Worm (Caenorhabditis elegans) whole organism, late embryonic: ENCODE results near the gene Y116A8C.29.

Experiments
- C08G9.2 ChIP-seq: sonication (generic microtip); optimal IDR thresholded peaks from 2 replicates; lab custom pipeline; 2016; ENCODE audit warnings: mild to moderate bottlenecking, missing genetic modification characterization, moderate library complexity, missing compliant biosample characterization
- F13H6.1 ChIP-seq: sonication (generic microtip); optimal IDR thresholded peaks from 2 replicates; lab custom pipeline; 2016; ENCODE audit warnings: missing genetic modification characterization, missing compliant biosample characterization
- T23F11.4 ChIP-seq: fragments of 200-800 bp; sonication (Bioruptor generic); optimal IDR thresholded peaks from 2 replicates; lab custom pipeline; 2018; ENCODE audit warnings: mild to moderate bottlenecking, missing genetic modification characterization, missing compliant biosample characterization
- Y22D7AL.16 ChIP-seq: sonication (generic microtip); optimal IDR thresholded peaks from 2 replicates; lab custom pipeline; 2016; ENCODE audit warnings: missing genetic modification characterization, missing compliant biosample characterization
- ahr-1 ChIP-seq: sonication (generic microtip); optimal IDR thresholded peaks from 2 replicates; lab custom pipeline; 2016; ENCODE audit warnings: missing genetic modification characterization, missing compliant biosample characterization
- ama-1 ChIP-seq: fragments of 150-350 bp; optimal IDR thresholded peaks from 2 replicates; lab custom pipeline; 2014
- ceh-14 ChIP-seq: sonication (generic microtip); optimal IDR thresholded peaks from 2 replicates; lab custom pipeline; 2016; ENCODE audit warnings: missing genotype, missing genetic modification characterization, missing compliant biosample characterization
- ceh-18 ChIP-seq: sonication (generic microtip); optimal IDR thresholded peaks from 2 replicates; lab custom pipeline; 2016; ENCODE audit warnings: missing genetic modification characterization, missing compliant biosample characterization
- ceh-2 ChIP-seq: sonication (generic microtip); optimal IDR thresholded peaks from 2 replicates; lab custom pipeline; 2016; ENCODE audit warnings: missing genotype, missing genetic modification characterization, missing compliant biosample characterization
- ceh-22 ChIP-seq: sonication (generic microtip); optimal IDR thresholded peaks from 2 replicates; lab custom pipeline; 2017; ENCODE audit warnings: missing biosample characterization, missing genetic modification characterization
- ceh-24 ChIP-seq: sonication (generic microtip); optimal IDR thresholded peaks from 2 replicates; lab custom pipeline; 2016; ENCODE audit warnings: mild to moderate bottlenecking, missing genetic modification characterization, missing compliant biosample characterization
- ceh-31 ChIP-seq: sonication (generic microtip); optimal IDR thresholded peaks from 2 replicates; lab custom pipeline; 2016; ENCODE audit warnings: missing genetic modification characterization, missing compliant biosample characterization
- ceh-34 ChIP-seq: sonication (generic microtip); optimal IDR thresholded peaks from 2 replicates; lab custom pipeline; 2016; ENCODE audit warnings: mild to moderate bottlenecking, missing genetic modification characterization, missing compliant biosample characterization
- ceh-45 ChIP-seq: fragments of 200-800 bp; sonication (Bioruptor generic); IDR thresholded peaks from 2 replicates; pipeline ENCODE4 v1.3.6; 2022; ENCODE audit warnings: missing genetic modification reagents, missing genetic modification characterization, missing compliant biosample characterization
- ceh-48 ChIP-seq: sonication (generic microtip); optimal IDR thresholded peaks from 2 replicates; lab custom pipeline; 2016; ENCODE audit warnings: missing genetic modification characterization, inconsistent platforms, missing compliant biosample characterization
- ceh-6 ChIP-seq: fragments of 200-800 bp; sonication (Bioruptor generic); optimal IDR thresholded peaks from 2 replicates; lab custom pipeline; 2018; ENCODE audit warnings: mild to moderate bottlenecking, missing genetic modification characterization, missing compliant biosample characterization
- ceh-9 ChIP-seq: sonication (generic microtip); optimal IDR thresholded peaks from 2 replicates; lab custom pipeline; 2016; ENCODE audit warnings: mild to moderate bottlenecking, missing genetic modification characterization, inconsistent platforms, missing compliant biosample characterization
- che-1 ChIP-seq: sonication (generic microtip); optimal IDR thresholded peaks from 2 replicates; lab custom pipeline; 2016; ENCODE audit warnings: mild to moderate bottlenecking, missing genetic modification characterization, missing compliant biosample characterization
- dmd-4 ChIP-seq: sonication (generic microtip); optimal IDR thresholded peaks from 2 replicates; lab custom pipeline; 2016; ENCODE audit warnings: borderline replicate concordance, missing genetic modification characterization, missing compliant biosample characterization
- dve-1 ChIP-seq: sonication (generic microtip); optimal IDR thresholded peaks from 2 replicates; lab custom pipeline; 2017; ENCODE audit warnings: antibody characterized with exemption, mild to moderate bottlenecking, missing genetic modification characterization, missing compliant biosample characterization
- elt-4 ChIP-seq: sonication (generic microtip); optimal IDR thresholded peaks from 2 replicates; lab custom pipeline; 2016; ENCODE audit warnings: missing genetic modification characterization, missing compliant biosample characterization
- ets-4 ChIP-seq: sonication (generic microtip); optimal IDR thresholded peaks from 2 replicates; lab custom pipeline; 2016; ENCODE audit warnings: missing genetic modification characterization, missing compliant biosample characterization
- eyg-1 ChIP-seq: sonication (generic microtip); optimal IDR thresholded peaks from 2 replicates; lab custom pipeline; 2016; ENCODE audit warnings: missing genotype, missing genetic modification characterization, missing compliant biosample characterization
- fax-1 ChIP-seq: sonication (generic microtip); optimal IDR thresholded peaks from 2 replicates; lab custom pipeline; 2016; ENCODE audit warnings: missing genotype, missing genetic modification characterization, missing compliant biosample characterization
- fkh-10 ChIP-seq: fragments of 150-350 bp; optimal IDR thresholded peaks from 2 replicates; lab custom pipeline; 2014; ENCODE audit warnings: missing biosample characterization, missing genetic modification reagents, missing genetic modification characterization
- gmeb-2 ChIP-seq: sonication (generic microtip); optimal IDR thresholded peaks from 2 replicates; lab custom pipeline; 2016; ENCODE audit warnings: missing genetic modification characterization, inconsistent platforms, missing compliant biosample characterization
- hlh-30 ChIP-seq: sonication (generic microtip); optimal IDR thresholded peaks from 2 replicates; lab custom pipeline; 2017; ENCODE audit warnings: antibody characterized with exemption, missing genetic modification characterization, missing compliant biosample characterization; ENCODE audit not compliant: insufficient read depth
- hlh-6 ChIP-seq: sonication (generic microtip); optimal IDR thresholded peaks from 2 replicates; lab custom pipeline; 2016; ENCODE audit warnings: missing genotype, missing genetic modification characterization, missing compliant biosample characterization
- hlh-8 ChIP-seq: sonication (generic microtip); optimal IDR thresholded peaks from 2 replicates; lab custom pipeline; 2016; ENCODE audit warnings: missing genotype, missing genetic modification characterization, missing compliant biosample characterization
- lim-6 ChIP-seq: sonication (generic microtip); optimal IDR thresholded peaks from 2 replicates; lab custom pipeline; 2016; ENCODE audit warnings: missing genetic modification characterization, missing compliant biosample characterization
- lin-11 ChIP-seq: fragments of 200-800 bp; sonication (Bioruptor generic); optimal IDR thresholded peaks from 2 replicates; lab custom pipeline; 2018; ENCODE audit warnings: mild to moderate bottlenecking, missing genetic modification characterization, missing compliant biosample characterization
- madf-2 ChIP-seq: sonication (generic microtip); optimal IDR thresholded peaks from 2 replicates; lab custom pipeline; 2017; ENCODE audit warnings: missing genetic modification characterization, missing compliant biosample characterization
- mec-3 ChIP-seq: sonication (generic microtip); optimal IDR thresholded peaks from 2 replicates; lab custom pipeline; 2016; ENCODE audit warnings: borderline replicate concordance, missing genetic modification characterization, missing compliant biosample characterization
- nhr-232 ChIP-seq: sonication (generic microtip); optimal IDR thresholded peaks from 2 replicates; lab custom pipeline; 2016; ENCODE audit warnings: missing genetic modification characterization, missing compliant biosample characterization
- npax-4 ChIP-seq: sonication (generic microtip); optimal IDR thresholded peaks from 2 replicates; lab custom pipeline; 2016; ENCODE audit warnings: missing genetic modification characterization, missing compliant biosample characterization
- odd-2 ChIP-seq: sonication (generic microtip); optimal IDR thresholded peaks from 2 replicates; lab custom pipeline; 2017; ENCODE audit warnings: antibody characterized with exemption, mild to moderate bottlenecking, missing genetic modification characterization, missing compliant biosample characterization
- pat-9 ChIP-seq: fragments of 200-800 bp; sonication (Bioruptor generic); optimal IDR thresholded peaks from 2 replicates; lab custom pipeline; 2018; ENCODE audit warnings: mild to moderate bottlenecking, missing genetic modification characterization, moderate library complexity, missing compliant biosample characterization
- pax-1 ChIP-seq: fragments of 150-350 bp; optimal IDR thresholded peaks from 2 replicates; lab custom pipeline; 2014; ENCODE audit warnings: missing biosample characterization, missing genetic modification characterization
- pha-4 ChIP-seq: fragments of 150-350 bp; optimal IDR thresholded peaks from 2 replicates; lab custom pipeline; 2018; ENCODE audit warnings: missing biosample characterization, missing genetic modification reagents, missing genetic modification characterization
- pqm-1 ChIP-seq: sonication (generic microtip); optimal IDR thresholded peaks from 2 replicates; lab custom pipeline; 2016; ENCODE audit warnings: missing genetic modification characterization, missing compliant biosample characterization
- ref-2 ChIP-seq: sonication (generic microtip); optimal IDR thresholded peaks from 2 replicates; lab custom pipeline; 2016; ENCODE audit warnings: missing genetic modification characterization, missing compliant biosample characterization
- rnt-1 ChIP-seq: sonication (generic microtip); optimal IDR thresholded peaks from 2 replicates; lab custom pipeline; 2016; ENCODE audit warnings: missing genetic modification characterization, missing compliant biosample characterization
- sdc-2 ChIP-seq: sonication (generic microtip); optimal IDR thresholded peaks from 2 replicates; lab custom pipeline; 2016; ENCODE audit warnings: missing genotype, missing genetic modification characterization, missing compliant biosample characterization
- sox-2 ChIP-seq: fragments of 200-800 bp; sonication (Bioruptor generic); IDR thresholded peaks from 2 replicates; pipeline ENCODE4 v1.3.6; 2022; ENCODE audit warnings: missing genetic modification reagents, missing genetic modification characterization, missing compliant biosample characterization
- sox-4 ChIP-seq: sonication (generic microtip); optimal IDR thresholded peaks from 2 replicates; lab custom pipeline; 2017; ENCODE audit warnings: mild to moderate bottlenecking, missing genetic modification characterization, inconsistent platforms, missing compliant biosample characterization
- tbx-2 ChIP-seq: sonication (generic microtip); optimal IDR thresholded peaks from 2 replicates; lab custom pipeline; 2016; ENCODE audit warnings: missing genetic modification characterization, missing compliant biosample characterization
- tbx-7 ChIP-seq: sonication (generic microtip); optimal IDR thresholded peaks from 2 replicates; lab custom pipeline; 2016; ENCODE audit warnings: missing genotype, missing genetic modification characterization, missing compliant biosample characterization
- ttx-3 ChIP-seq: sonication (generic microtip); optimal IDR thresholded peaks from 2 replicates; lab custom pipeline; 2016; ENCODE audit warnings: missing genetic modification reagents, missing genetic modification characterization, missing compliant biosample characterization
- unc-3 ChIP-seq, 2 experiments: fragments of 200-800 bp in 1 of 2; sonication (Bioruptor generic) in 1 of 2; sonication (generic microtip) in 1 of 2; conservative IDR thresholded peaks in 1 of 2; optimal IDR thresholded peaks in 1 of 2; 2 replicates each; pipeline versions ENCODE4 v1.3.6 to Lab custom; 2016 to 2022; ENCODE audit warnings: missing compliant biosample characterization in 2 of 2, missing genetic modification characterization in 2 of 2, missing genetic modification reagents in 1 of 2
- unc-42 ChIP-seq: sonication (generic microtip); optimal IDR thresholded peaks from 2 replicates; lab custom pipeline; 2016; ENCODE audit warnings: missing genotype, missing genetic modification characterization, missing compliant biosample characterization
- unc-86 ChIP-seq: sonication (generic microtip); optimal IDR thresholded peaks from 2 replicates; lab custom pipeline; 2016; ENCODE audit warnings: missing genetic modification characterization, missing compliant biosample characterization
- zip-5 ChIP-seq: sonication (generic microtip); optimal IDR thresholded peaks from 2 replicates; lab custom pipeline; 2016; ENCODE audit warnings: missing genetic modification characterization, missing compliant biosample characterization

Gene Y116A8C.29

ce11 chrIV:17087384-17088099 lies 6.3 kb upstream of the Y116A8C.29 start, which contains the start of the genes snx-13 and snr-1 (continued):
- peak; percentile 82 for TF ChIP-seq gmeb-2 (tag; lab: Kevin White, UChicago)
- TF ChIP-seq sox-2 (GFP tag; lab: Robert Waterston, UW), result peak; percentile 45
- TF ChIP-seq lim-6 (tag; lab: Kevin White, UChicago), result peak; percentile 96
- peak; percentile 68 for TF ChIP-seq ceh-48 (tag; lab: Kevin White, UChicago)
- peak; percentile 83 for TF ChIP-seq che-1
- TF ChIP-seq ceh-2, result peak; percentile 95
- no peak for TF ChIP-seq ceh-22
- peak; percentile 48 for TF ChIP-seq ceh-6 (GFP tag; lab: Kevin White, UChicago)
- peak; percentile 71 for TF ChIP-seq sox-4
- peak; percentile 72; the same call in 1 of the 2 replicates for TF ChIP-seq unc-3 (GFP tag; conservative IDR thresholded peaks at IDR 0.05; lab: Robert Waterston, UW)
- TF ChIP-seq unc-3 (tag; optimal IDR thresholded peaks at IDR 0.05; lab: Kevin White, UChicago), result peak; percentile 96
- peak; percentile 94 for TF ChIP-seq C08G9.2 (tag; lab: Kevin White, UChicago)
- peak; percentile 97 for TF ChIP-seq unc-86
- TF ChIP-seq dmd-4 (tag; lab: Kevin White, UChicago), result peak; percentile 76
- TF ChIP-seq ttx-3 (tag; lab: Kevin White, UChicago), result peak; percentile 95
- TF ChIP-seq ama-1 (lab: Kevin White, UChicago), result no peak
- TF ChIP-seq pha-4 (tag; lab: Kevin White, UChicago), result no peak
- TF ChIP-seq T23F11.4 (GFP tag; lab: Kevin White, UChicago), result peak; percentile 83
- TF ChIP-seq dve-1 (tag; lab: Kevin White, UChicago), result no peak
- TF ChIP-seq ceh-34 (tag; lab: Kevin White, UChicago), result peak; percentile 95
- peak; percentile 99 for TF ChIP-seq tbx-2 (tag; lab: Kevin White, UChicago)
- peak; percentile 99 for TF ChIP-seq ceh-31 (tag; lab: Kevin White, UChicago)
- TF ChIP-seq hlh-6 (tag; lab: Kevin White, UChicago), result peak; percentile 55
- TF ChIP-seq elt-4 (tag; lab: Kevin White, UChicago), result no peak
- TF ChIP-seq ceh-9 (tag; lab: Kevin White, UChicago), result no peak
- peak; percentile 94 for TF ChIP-seq rnt-1 (tag; lab: Kevin White, UChicago)
- no peak for TF ChIP-seq nhr-232 (tag; lab: Kevin White, UChicago)
- TF ChIP-seq F13H6.1 (tag; lab: Kevin White, UChicago), result peak; percentile 93
- TF ChIP-seq hlh-8 (tag; lab: Kevin White, UChicago), result peak; percentile 97
- no peak for TF ChIP-seq fkh-10 (GFP tag; lab: Kevin White, UChicago)
- no peak for TF ChIP-seq odd-2
- TF ChIP-seq pat-9 (tag; lab: Kevin White, UChicago), result peak; percentile 79
- TF ChIP-seq npax-4, result peak; percentile 64
- peak; percentile 54 for TF ChIP-seq ceh-18 (tag; lab: Kevin White, UChicago)
- peak; percentile 80 for TF ChIP-seq unc-42 (tag; lab: Kevin White, UChicago)
- TF ChIP-seq ets-4 (tag; lab: Kevin White, UChicago), result peak; percentile 93
- peak; percentile 98 for TF ChIP-seq ahr-1
- TF ChIP-seq zip-5 (tag; lab: Kevin White, UChicago), result peak; percentile 99
- TF ChIP-seq sdc-2 (tag; lab: Kevin White, UChicago), result peak; percentile 68
- TF ChIP-seq ceh-24 (tag; lab: Kevin White, UChicago), result peak; percentile 85
- TF ChIP-seq lin-11, result peak; percentile 80
- peak; percentile 98 for TF ChIP-seq ref-2 (tag; lab: Kevin White, UChicago)
- peak; percentile 82 for TF ChIP-seq ceh-45
- peak; percentile 98 for TF ChIP-seq ceh-14 (tag; lab: Kevin White, UChicago)
- TF ChIP-seq fax-1 (tag; lab: Kevin White, UChicago), result peak; percentile 96
- TF ChIP-seq pqm-1 (tag; lab: Kevin White, UChicago), result peak; percentile 89
- peak; percentile 78 for TF ChIP-seq eyg-1 (tag; lab: Kevin White, UChicago)
- TF ChIP-seq madf-2 (tag; lab: Kevin White, UChicago), result peak; percentile 76
- no peak for TF ChIP-seq hlh-30
- TF ChIP-seq Y22D7AL.16 (tag; lab: Kevin White, UChicago), result peak; percentile 84
- TF ChIP-seq pax-1, result no peak
- TF ChIP-seq mec-3 (tag; lab: Kevin White, UChicago), result peak; percentile 95
- peak; percentile 96 for TF ChIP-seq tbx-7 (tag; lab: Kevin White, UChicago)
